Worm (Caenorhabditis elegans) whole organism, L4/young adult: Measurements from ENCODE around the gene spop-1.

Source experiments
- dao-5 ChIP-seq: sonication (generic microtip); optimal IDR thresholded peaks from 2 replicates; lab custom pipeline; 2016; ENCODE audit warnings: missing genotype, missing genetic modification characterization, moderate library complexity, missing compliant biosample characterization
- him-1 ChIP-seq: sonication (generic microtip); optimal IDR thresholded peaks from 2 replicates; lab custom pipeline; 2016; ENCODE audit warnings: missing genotype, missing genetic modification reagents, missing genetic modification characterization, missing compliant biosample characterization

- TF ChIP-seq him-1 (tag; lab: Kevin White, UChicago) (no peak), dao-5 (tag; lab: Kevin White, UChicago) (no peak)
Measured at ce11 chrIII:10085103-10085502, 12.8 kb downstream of the spop-1 start, which contains the start of gene T16H12.13.
